Worm (Caenorhabditis elegans) whole organism, L1 larva: ENCODE data around the gene F17E9.16.

Source experiments
- C04F5.9 ChIP-seq: sonication (generic microtip); optimal IDR thresholded peaks from 2 replicates; lab custom pipeline; 2016; ENCODE audit warnings: missing genetic modification characterization, missing compliant biosample characterization
- F16B12.6 ChIP-seq: fragments of 150-350 bp; optimal IDR thresholded peaks from 2 replicates; lab custom pipeline; 2014; ENCODE audit warnings: missing biosample characterization, missing genetic modification characterization
- ceh-82 ChIP-seq, 3 experiments: fragments of 150-350 bp in 1 of 3; sonication (generic microtip) in 2 of 3; optimal IDR thresholded peaks; 2 replicates each; lab custom pipeline; 2014 to 2017; ENCODE audit warnings: missing biosample characterization in 3 of 3, missing genetic modification characterization in 3 of 3
- ceh-90 ChIP-seq: sonication (generic microtip); optimal IDR thresholded peaks from 2 replicates; lab custom pipeline; 2016; ENCODE audit warnings: missing genetic modification characterization, missing compliant biosample characterization
- ces-1 ChIP-seq: fragments of 150-350 bp; optimal IDR thresholded peaks from 2 replicates; lab custom pipeline; 2014; ENCODE audit warnings: missing biosample characterization, missing genetic modification reagents, missing genetic modification characterization
- dpl-1 ChIP-seq, 3 experiments: fragments of 150-350 bp in 2 of 3; sonication (generic microtip) in 1 of 3; optimal IDR thresholded peaks; 2 replicates each; lab custom pipeline; 2014 to 2017; ENCODE audit warnings: missing biosample characterization in 3 of 3, missing genetic modification characterization in 3 of 3, missing genetic modification reagents in 3 of 3
- dsc-1 ChIP-seq: sonication (generic microtip); optimal IDR thresholded peaks from 2 replicates; lab custom pipeline; 2016; ENCODE audit warnings: mild to moderate bottlenecking, missing genetic modification characterization, missing compliant biosample characterization
- efl-1 ChIP-seq, 4 experiments: fragments of 150-350 bp; optimal IDR thresholded peaks in 3 of 4; peaks in 1 of 4; 1 replicate in 1 of 4; 2 replicates in 3 of 4; lab custom pipeline; 2014; ENCODE audit warnings: missing biosample characterization in 2 of 4, missing genetic modification characterization in 2 of 4, missing genetic modification reagents in 2 of 4
- efl-3 ChIP-seq: fragments of 200-800 bp; sonication (Bioruptor generic); optimal IDR thresholded peaks from 2 replicates; lab custom pipeline; 2018; ENCODE audit warnings: mild to moderate bottlenecking, missing genetic modification characterization, missing compliant biosample characterization
- egl-13 ChIP-seq: sonication (generic microtip); optimal IDR thresholded peaks from 2 replicates; lab custom pipeline; 2016; ENCODE audit warnings: missing genotype, missing genetic modification reagents, missing genetic modification characterization, missing compliant biosample characterization
- elt-2 ChIP-seq: sonication (generic microtip); optimal IDR thresholded peaks from 2 replicates; lab custom pipeline; 2016; ENCODE audit warnings: missing genetic modification characterization, mild to moderate bottlenecking, inconsistent platforms, missing compliant biosample characterization, missing genetic modification reagents
- elt-3 ChIP-seq, 6 experiments: fragments of 150-350 bp in 1 of 6; sonication (generic microtip); optimal IDR thresholded peaks; 2 replicates each; lab custom pipeline; 2017 to 2018; ENCODE audit warnings: missing biosample characterization in 6 of 6, missing genetic modification characterization in 6 of 6, inconsistent platforms in 1 of 6
- fkh-10 ChIP-seq: sonication (generic microtip); optimal IDR thresholded peaks from 2 replicates; lab custom pipeline; 2017; ENCODE audit warnings: missing biosample characterization, missing genetic modification reagents, missing genetic modification characterization
- grh-1 ChIP-seq: fragments of 200-800 bp; sonication (Bioruptor generic); IDR thresholded peaks from 2 replicates; pipeline ENCODE4 v1.3.6; 2022; ENCODE audit warnings: missing genetic modification reagents, missing genetic modification characterization, missing compliant biosample characterization
- hpl-2 ChIP-seq: fragments of 150-350 bp; optimal IDR thresholded peaks from 2 replicates; lab custom pipeline; 2014; ENCODE audit warnings: missing biosample characterization, missing genetic modification reagents, missing genetic modification characterization
- jun-1 ChIP-seq: fragments of 150-350 bp; optimal IDR thresholded peaks from 2 replicates; lab custom pipeline; 2014; ENCODE audit warnings: missing biosample characterization, missing genetic modification reagents, missing genetic modification characterization
- lin-13 ChIP-seq: fragments of 150-350 bp; optimal IDR thresholded peaks from 2 replicates; lab custom pipeline; 2014; ENCODE audit warnings: missing biosample characterization, missing genetic modification reagents, missing genetic modification characterization
- lin-14 ChIP-seq: fragments of 200-800 bp; sonication (Bioruptor generic); optimal IDR thresholded peaks from 2 replicates; lab custom pipeline; 2018; ENCODE audit warnings: mild to moderate bottlenecking, missing genetic modification characterization, moderate library complexity, missing compliant biosample characterization
- lin-35 ChIP-seq, 2 experiments: fragments of 150-350 bp; optimal IDR thresholded peaks; 2 replicates each; lab custom pipeline; 2014; ENCODE audit warnings: missing biosample characterization in 2 of 2, missing genetic modification characterization in 2 of 2, missing genetic modification reagents in 2 of 2
- lir-3 ChIP-seq: sonication (generic microtip); optimal IDR thresholded peaks from 2 replicates; lab custom pipeline; 2016; ENCODE audit warnings: mild to moderate bottlenecking, missing genetic modification characterization, moderate library complexity, missing compliant biosample characterization; ENCODE audit not compliant: poor library complexity
- lsy-2 ChIP-seq, 2 experiments: fragments of 150-350 bp; optimal IDR thresholded peaks; 2 replicates each; lab custom pipeline; 2014; ENCODE audit warnings: missing biosample characterization in 2 of 2, missing genetic modification characterization in 2 of 2
- mdl-1 ChIP-seq, 2 experiments: fragments of 150-350 bp; optimal IDR thresholded peaks; 2 replicates each; lab custom pipeline; 2014 to 2017; ENCODE audit warnings: missing biosample characterization in 2 of 2, missing genetic modification characterization in 2 of 2, inconsistent platforms in 1 of 2
- nhr-19 ChIP-seq: fragments of 200-800 bp; sonication (Bioruptor generic); conservative IDR thresholded peaks from 2 replicates; pipeline ENCODE4 v1.3.6; 2022; ENCODE audit warnings: missing genetic modification characterization, missing compliant biosample characterization
- nhr-20 ChIP-seq: sonication (generic microtip); optimal IDR thresholded peaks from 2 replicates; lab custom pipeline; 2016; ENCODE audit warnings: mild to moderate bottlenecking, missing genetic modification characterization, missing compliant biosample characterization
- nhr-71 ChIP-seq: sonication (generic microtip); optimal IDR thresholded peaks from 2 replicates; lab custom pipeline; 2016; ENCODE audit warnings: mild to moderate bottlenecking, missing genetic modification characterization, moderate library complexity, missing compliant biosample characterization
- nhr-76 ChIP-seq: sonication (generic microtip); optimal IDR thresholded peaks from 2 replicates; lab custom pipeline; 2017; ENCODE audit warnings: missing biosample characterization, missing genetic modification characterization
- nhr-77 ChIP-seq: fragments of 150-350 bp; optimal IDR thresholded peaks from 2 replicates; lab custom pipeline; 2014; ENCODE audit warnings: missing biosample characterization, missing genetic modification characterization
- pqm-1 ChIP-seq: sonication (generic microtip); optimal IDR thresholded peaks from 3 replicates; lab custom pipeline; 2017; ENCODE audit warnings: missing biosample characterization, missing genetic modification characterization
- snpc-4 ChIP-seq: fragments of 150-350 bp; optimal IDR thresholded peaks from 2 replicates; lab custom pipeline; 2014; ENCODE audit warnings: missing biosample characterization, missing genetic modification characterization
- snu-23 ChIP-seq: sonication (generic microtip); optimal IDR thresholded peaks from 2 replicates; lab custom pipeline; 2016; ENCODE audit warnings: missing genetic modification characterization, missing compliant biosample characterization
- sox-4 ChIP-seq: sonication (generic microtip); optimal IDR thresholded peaks from 2 replicates; lab custom pipeline; 2016; ENCODE audit warnings: missing genetic modification characterization, missing compliant biosample characterization
- sup-37 ChIP-seq: fragments of 200-800 bp; sonication (Bioruptor generic); optimal IDR thresholded peaks from 2 replicates; lab custom pipeline; 2018; ENCODE audit warnings: mild to moderate bottlenecking, missing genetic modification characterization, missing compliant biosample characterization
- unc-130 ChIP-seq: fragments of 150-350 bp; optimal IDR thresholded peaks from 2 replicates; lab custom pipeline; 2017; ENCODE audit warnings: missing biosample characterization, missing genetic modification characterization, inconsistent platforms
- unc-62 ChIP-seq: fragments of 150-350 bp; optimal IDR thresholded peaks from 2 replicates; lab custom pipeline; 2014; ENCODE audit warnings: missing biosample characterization, missing genetic modification reagents, missing genetic modification characterization
- unc-98 ChIP-seq: fragments of 200-800 bp; sonication (Bioruptor generic); IDR thresholded peaks from 2 replicates; pipeline ENCODE4 v1.3.6; 2022; ENCODE audit warnings: missing genetic modification characterization, missing compliant biosample characterization
- vab-15 ChIP-seq: sonication (generic microtip); optimal IDR thresholded peaks from 2 replicates; lab custom pipeline; 2017; ENCODE audit warnings: missing genotype, mild to moderate bottlenecking, missing genetic modification characterization, missing compliant biosample characterization
- xbp-1 ChIP-seq: sonication (generic microtip); optimal IDR thresholded peaks from 2 replicates; lab custom pipeline; 2016; ENCODE audit warnings: missing genetic modification characterization, missing compliant biosample characterization
- zip-4 ChIP-seq: fragments of 200-800 bp; sonication (Bioruptor generic); optimal IDR thresholded peaks from 2 replicates; lab custom pipeline; 2018; ENCODE audit warnings: mild to moderate bottlenecking, missing genetic modification characterization, moderate library complexity, missing compliant biosample characterization
- ztf-4 ChIP-seq: fragments of 150-350 bp; optimal IDR thresholded peaks from 2 replicates; lab custom pipeline; 2014; ENCODE audit warnings: missing biosample characterization, missing genetic modification characterization

The F17E9.16 gene

DNA sequence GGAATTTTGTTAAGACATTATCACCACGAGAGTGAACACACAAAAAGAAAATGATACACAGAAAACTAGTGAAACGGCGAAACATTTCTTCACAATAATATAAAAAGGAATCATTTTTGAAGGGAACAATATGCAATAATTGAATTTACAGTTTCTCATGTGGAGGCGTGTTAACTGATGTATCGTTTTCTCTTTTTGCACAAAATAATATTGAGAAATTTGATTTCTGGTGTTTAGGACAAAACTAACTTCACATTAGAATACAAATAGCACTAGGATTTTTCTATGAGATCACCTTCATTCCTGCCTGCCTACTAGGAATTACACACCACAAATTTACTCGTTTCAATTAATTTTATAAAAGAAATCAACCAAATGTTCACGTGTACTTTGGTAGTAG is 6.4 kb downstream of the F17E9.16 start, which contains the start of gene D2096.13:
D2096.13 (minus strand) TSS at position 101 of the 400 bp plus-strand sequence.
- no peak for TF ChIP-seq nhr-20 (tag; lab: Kevin White, UChicago)
- no peak for TF ChIP-seq pqm-1
- TF ChIP-seq hpl-2 (GFP tag; lab: Kevin White, UChicago) = no peak
- TF ChIP-seq fkh-10 (GFP tag; lab: Kevin White, UChicago) = no peak
- no peak for TF ChIP-seq unc-98 (GFP tag; lab: Robert Waterston, UW)
- TF ChIP-seq ces-1 = no peak
- TF ChIP-seq lsy-2 (tag; optimal IDR thresholded peaks at IDR 0.05; lab: Kevin White, UChicago) = no peak
- no peak for TF ChIP-seq ceh-82 (tag; optimal IDR thresholded peaks at IDR 0.05; lab: Kevin White, UChicago)
- no peak for TF ChIP-seq F16B12.6 (tag; lab: Kevin White, UChicago)
- no peak for TF ChIP-seq jun-1
- TF ChIP-seq lir-3 (tag; lab: Kevin White, UChicago) = no peak
- TF ChIP-seq ceh-90 (tag; lab: Kevin White, UChicago) = no peak
- TF ChIP-seq zip-4 (GFP tag; lab: Kevin White, UChicago) = no peak
- no peak for TF ChIP-seq lin-14
- TF ChIP-seq sox-4 (tag; lab: Kevin White, UChicago) = no peak
- no peak for TF ChIP-seq nhr-77 (tag; lab: Kevin White, UChicago)
- no peak for TF ChIP-seq C04F5.9 (tag; lab: Kevin White, UChicago)
- no peak for TF ChIP-seq dsc-1 (tag; lab: Kevin White, UChicago)
- TF ChIP-seq, all 84 proteins: peak for 0

DNA sequence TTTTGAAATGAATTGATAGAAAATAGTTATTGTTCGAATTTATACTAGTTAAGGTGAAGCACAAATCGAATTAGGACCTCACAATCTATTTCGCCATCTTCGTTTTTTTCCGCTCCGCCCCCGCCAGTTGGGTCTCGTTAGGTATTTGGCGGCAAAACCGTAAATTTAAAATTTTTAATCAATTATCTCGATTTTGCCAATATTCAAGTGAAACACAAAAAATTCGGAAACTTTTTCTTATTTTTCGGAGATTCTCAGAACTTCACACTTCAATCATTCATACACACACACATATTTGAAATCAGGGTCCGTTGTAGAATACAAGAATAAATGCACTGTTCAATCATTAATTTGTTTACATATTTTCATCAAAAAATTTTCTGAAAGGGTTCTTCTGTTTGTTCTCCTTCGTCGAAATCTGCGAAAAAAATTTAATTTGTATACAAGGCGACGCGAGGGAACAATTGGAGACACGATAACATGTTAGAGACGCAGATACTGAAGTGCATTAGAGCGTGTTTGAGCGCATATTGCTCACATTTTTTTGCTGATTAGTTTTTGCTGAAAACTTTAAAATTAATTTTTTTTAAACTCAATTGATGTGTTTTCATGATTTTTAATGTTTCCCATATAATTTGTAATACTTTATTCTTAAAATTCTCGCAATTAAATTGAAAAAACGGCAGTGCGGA is 7.7 kb downstream of the F17E9.16 start, which contains the start of gene D2096.5:
D2096.5 (minus strand) TSS at position 51 of the 692 bp plus-strand sequence.
- TF ChIP-seq xbp-1 (tag; lab: Kevin White, UChicago) = peak; percentile 13
- TF ChIP-seq nhr-71 (tag; lab: Kevin White, UChicago) = no peak
- TF ChIP-seq lin-35 (GFP tag; optimal IDR thresholded peaks at IDR 0.05; lab: Kevin White, UChicago) = peak in 1 of 2 experiments; percentile 47
- no peak for TF ChIP-seq unc-62
- TF ChIP-seq dpl-1 (GFP tag; optimal IDR thresholded peaks at IDR 0.05; lab: Kevin White, UChicago) = peak in 1 of 3 experiments; percentile 46
- TF ChIP-seq snu-23 (GFP tag; lab: Kevin White, UChicago) = peak; percentile 20
- TF ChIP-seq lin-14 = peak; percentile 59
- TF ChIP-seq lsy-2 (tag; optimal IDR thresholded peaks at IDR 0.05; lab: Kevin White, UChicago) = no peak
- no peak for TF ChIP-seq snpc-4 (tag; lab: Kevin White, UChicago)
- TF ChIP-seq elt-2 (tag; lab: Kevin White, UChicago) = no peak
- TF ChIP-seq egl-13 (tag; lab: Kevin White, UChicago) = peak; percentile 34
- peak; percentile 37 to 52 for TF ChIP-seq efl-1 (optimal IDR thresholded peaks at IDR 0.05; lab: Kevin White, UChicago)
- peak in 1 of 2 experiments; percentile 27 for TF ChIP-seq efl-1 (GFP tag; optimal IDR thresholded peaks at IDR 0.05 in 1 of 2; lab: Kevin White, UChicago)
- TF ChIP-seq vab-15 (tag; lab: Kevin White, UChicago) = no peak
- TF ChIP-seq ceh-82 (tag; optimal IDR thresholded peaks at IDR 0.05; lab: Kevin White, UChicago) = no peak

DNA sequence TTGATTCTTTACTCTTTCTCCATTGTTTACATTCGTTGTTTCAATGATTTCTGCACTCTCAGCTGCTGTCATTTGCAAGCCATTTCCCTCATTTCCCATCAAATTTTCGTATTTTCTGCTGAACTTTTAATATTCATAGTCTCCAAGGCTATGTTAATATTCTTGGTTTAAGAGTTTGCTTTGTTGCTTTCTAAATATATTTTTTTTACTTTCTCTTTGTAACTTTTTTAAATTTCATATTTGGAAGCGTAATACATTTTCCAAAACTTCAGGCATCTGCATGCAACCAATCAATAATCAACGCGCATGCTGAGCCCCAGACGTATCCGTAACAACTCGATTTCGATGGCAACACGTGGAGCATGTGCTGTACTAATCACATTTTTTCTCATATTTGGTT is 8.7 kb downstream of the F17E9.16 start, which contains the start of gene sqv-1:
sqv-1 (plus strand) TSS at position 301 of the 400 bp plus-strand sequence.
- TF ChIP-seq lin-13 (GFP tag; lab: Kevin White, UChicago) (no peak), sup-37 (GFP tag; lab: Kevin White, UChicago) (no peak), hpl-2 (GFP tag; lab: Kevin White, UChicago) (no peak), efl-3 (GFP tag; lab: Kevin White, UChicago) (no peak), grh-1 (GFP tag; lab: Robert Waterston, UW) (no peak), ztf-4 (tag; lab: Kevin White, UChicago) (no peak), elt-3 (tag; optimal IDR thresholded peaks at IDR 0.05; lab: Kevin White, UChicago) (no peak), nhr-76 (tag; lab: Kevin White, UChicago) (no peak), mdl-1 (tag; optimal IDR thresholded peaks at IDR 0.05; lab: Kevin White, UChicago) (no peak), unc-130 (tag; lab: Kevin White, UChicago) (no peak), snu-23 (GFP tag; lab: Kevin White, UChicago) (no peak), egl-13 (tag; lab: Kevin White, UChicago) (no peak), nhr-19 (GFP tag; lab: Robert Waterston, UW) (no peak), dsc-1 (tag; lab: Kevin White, UChicago) (no peak)
